Worm (Caenorhabditis elegans) whole organism, L3 larva: ENCODE measurements around the gene pks-1.

Experiments
- nhr-11 ChIP-seq: fragments of 150-350 bp; optimal IDR thresholded peaks from 2 replicates; lab custom pipeline; 2014; ENCODE audit warnings: missing biosample characterization, missing genetic modification characterization
- nhr-77 ChIP-seq: fragments of 150-350 bp; optimal IDR thresholded peaks from 2 replicates; lab custom pipeline; 2014; ENCODE audit warnings: missing biosample characterization, missing genetic modification characterization

DNA sequence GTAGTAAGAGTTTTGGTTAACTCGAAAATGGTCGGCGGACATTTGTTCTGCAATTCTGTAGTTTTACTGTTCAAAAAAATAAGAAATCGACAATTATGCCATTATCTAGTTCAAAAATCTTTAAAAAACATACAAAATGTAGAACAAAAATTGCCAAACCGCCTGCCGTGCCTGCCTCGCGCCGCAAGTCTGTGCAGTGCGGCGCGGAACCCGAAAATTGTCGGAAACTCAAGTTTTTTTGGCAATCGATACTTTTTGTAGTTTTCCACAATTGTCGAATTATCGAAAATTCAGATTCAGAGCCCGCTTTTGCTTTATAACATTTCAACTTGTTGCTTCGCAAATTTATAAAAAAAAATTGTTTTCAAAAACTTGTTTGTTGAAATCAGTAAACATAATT, 44.4 kb downstream of the pks-1 start:
- TF ChIP-seq nhr-77 (tag; lab: Kevin White, UChicago) (no peak), nhr-11 (tag; lab: Kevin White, UChicago) (no peak)
